Worm (Caenorhabditis elegans) whole organism, young adult: Measurements from ENCODE around the gene Y110A2AR.1.

Experiments
- F22D6.2 ChIP-seq: sonication (generic microtip); optimal IDR thresholded peaks from 2 replicates; lab custom pipeline; 2016; ENCODE audit warnings: mild to moderate bottlenecking, missing genetic modification characterization, missing compliant biosample characterization
- F23B12.7 ChIP-seq: sonication (generic microtip); optimal IDR thresholded peaks from 2 replicates; lab custom pipeline; 2017; ENCODE audit warnings: missing genetic modification characterization, mild to moderate bottlenecking, missing compliant biosample characterization, antibody characterized with exemption, moderate library complexity; ENCODE audit not compliant: insufficient read depth
- F37B4.10 ChIP-seq: fragments of 200-800 bp; sonication (Bioruptor generic); IDR thresholded peaks from 2 replicates; pipeline ENCODE4 v1.3.6; 2022; ENCODE audit warnings: missing genetic modification characterization, missing compliant biosample characterization
- F52B5.7 ChIP-seq: sonication (generic microtip); optimal IDR thresholded peaks from 2 replicates; lab custom pipeline; 2016; ENCODE audit warnings: mild to moderate bottlenecking, missing genetic modification characterization, missing compliant biosample characterization
- T26A5.8 ChIP-seq: sonication (generic microtip); optimal IDR thresholded peaks from 2 replicates; lab custom pipeline; 2016; ENCODE audit warnings: missing genetic modification characterization, missing compliant biosample characterization
- Y53F4B.3 ChIP-seq: fragments of 200-800 bp; sonication (Bioruptor generic); IDR thresholded peaks from 2 replicates; pipeline ENCODE4 v1.3.6; 2022; ENCODE audit warnings: missing genetic modification reagents, missing genetic modification characterization, missing compliant biosample characterization
- Y56A3A.18 ChIP-seq: fragments of 200-800 bp; sonication (Bioruptor generic); IDR thresholded peaks from 2 replicates; pipeline ENCODE4 v1.3.6; 2022; ENCODE audit warnings: missing genetic modification reagents, missing genetic modification characterization, missing compliant biosample characterization
- ZK185.1 ChIP-seq: sonication (generic microtip); optimal IDR thresholded peaks from 2 replicates; lab custom pipeline; 2016; ENCODE audit warnings: mild to moderate bottlenecking, missing genetic modification characterization, missing compliant biosample characterization; ENCODE audit not compliant: poor library complexity, severe bottlenecking
- akir-1 ChIP-seq: fragments of 200-800 bp; sonication (Bioruptor generic); optimal IDR thresholded peaks from 2 replicates; lab custom pipeline; 2018; ENCODE audit warnings: mild to moderate bottlenecking, missing genetic modification characterization, moderate library complexity, missing compliant biosample characterization
- aptf-2 ChIP-seq: fragments of 200-800 bp; sonication (Bioruptor generic); conservative IDR thresholded peaks from 2 replicates; pipeline ENCODE4 v1.3.6; 2022; ENCODE audit warnings: missing genetic modification reagents, missing genetic modification characterization, missing compliant biosample characterization
- athp-1 ChIP-seq: sonication (generic microtip); optimal IDR thresholded peaks from 2 replicates; lab custom pipeline; 2017; ENCODE audit warnings: mild to moderate bottlenecking, missing genetic modification characterization, missing compliant biosample characterization
- attf-3 ChIP-seq: fragments of 200-800 bp; sonication (Bioruptor generic); conservative IDR thresholded peaks from 2 replicates; pipeline ENCODE4 v1.3.6; 2022; ENCODE audit warnings: missing genetic modification reagents, missing genetic modification characterization, missing compliant biosample characterization
- attf-5 ChIP-seq: fragments of 200-800 bp; sonication (Bioruptor generic); optimal IDR thresholded peaks from 2 replicates; lab custom pipeline; 2018; ENCODE audit warnings: mild to moderate bottlenecking, missing genetic modification characterization, missing compliant biosample characterization
- attf-6 ChIP-seq: fragments of 200-800 bp; sonication (Bioruptor generic); IDR thresholded peaks from 2 replicates; pipeline ENCODE4 v1.3.6; 2022; ENCODE audit warnings: missing genetic modification reagents, missing genetic modification characterization, missing compliant biosample characterization
- bed-1 ChIP-seq: fragments of 200-800 bp; sonication (Bioruptor generic); IDR thresholded peaks from 2 replicates; pipeline ENCODE4 v1.3.6; 2022; ENCODE audit warnings: missing genetic modification reagents, missing genetic modification characterization, missing compliant biosample characterization
- ccch-3 ChIP-seq: fragments of 200-800 bp; sonication (Bioruptor generic); optimal IDR thresholded peaks from 2 replicates; lab custom pipeline; 2018; ENCODE audit warnings: mild to moderate bottlenecking, missing genetic modification characterization, missing compliant biosample characterization
- ceh-58 ChIP-seq: fragments of 200-800 bp; sonication (Bioruptor generic); IDR thresholded peaks from 2 replicates; pipeline ENCODE4 v1.3.6; 2022; ENCODE audit warnings: missing genetic modification characterization, missing compliant biosample characterization
- ceh-91 ChIP-seq: fragments of 200-800 bp; sonication (Bioruptor generic); IDR thresholded peaks from 2 replicates; pipeline ENCODE4 v1.3.6; 2022; ENCODE audit warnings: missing genetic modification reagents, missing genetic modification characterization, missing compliant biosample characterization
- dox-1 ChIP-seq: fragments of 200-800 bp; sonication (Bioruptor generic); IDR thresholded peaks from 2 replicates; pipeline ENCODE4 v1.3.6; 2022; ENCODE audit warnings: missing genetic modification reagents, missing genetic modification characterization, missing compliant biosample characterization
- dpff-1 ChIP-seq: sonication (generic microtip); optimal IDR thresholded peaks from 2 replicates; lab custom pipeline; 2017; ENCODE audit warnings: mild to moderate bottlenecking, missing genetic modification characterization, missing compliant biosample characterization
- efl-1 ChIP-seq: fragments of 150-350 bp; optimal IDR thresholded peaks from 2 replicates; lab custom pipeline; 2014; ENCODE audit warnings: missing biosample characterization, missing genetic modification reagents, missing genetic modification characterization
- egl-44 ChIP-seq: fragments of 200-800 bp; sonication (Bioruptor generic); IDR thresholded peaks from 2 replicates; pipeline ENCODE4 v1.3.6; 2022; ENCODE audit warnings: missing genetic modification reagents, missing genetic modification characterization, missing compliant biosample characterization
- gei-17 ChIP-seq: fragments of 200-800 bp; sonication (Bioruptor generic); optimal IDR thresholded peaks from 2 replicates; lab custom pipeline; 2018; ENCODE audit warnings: mild to moderate bottlenecking, missing genetic modification characterization, missing compliant biosample characterization
- him-1 ChIP-seq: sonication (generic microtip); optimal IDR thresholded peaks from 2 replicates; lab custom pipeline; 2016; ENCODE audit warnings: missing genotype, missing genetic modification reagents, missing genetic modification characterization, missing compliant biosample characterization
- hmg-1.2 ChIP-seq: fragments of 200-800 bp; sonication (Bioruptor generic); IDR thresholded peaks from 2 replicates; pipeline ENCODE4 v1.3.6; 2022; ENCODE audit warnings: missing genetic modification reagents, missing genetic modification characterization, missing compliant biosample characterization
- lin-26 ChIP-seq: fragments of 200-800 bp; sonication (Bioruptor generic); IDR thresholded peaks from 2 replicates; pipeline ENCODE4 v1.3.6; 2022; ENCODE audit warnings: missing genetic modification reagents, missing genetic modification characterization, missing compliant biosample characterization
- lin-54 ChIP-seq: fragments of 200-800 bp; sonication (Bioruptor generic); optimal IDR thresholded peaks from 2 replicates; lab custom pipeline; 2018; ENCODE audit warnings: mild to moderate bottlenecking, missing genetic modification characterization, missing compliant biosample characterization
- lsl-1 ChIP-seq: fragments of 200-800 bp; sonication (Bioruptor generic); optimal IDR thresholded peaks from 2 replicates; lab custom pipeline; 2018; ENCODE audit warnings: mild to moderate bottlenecking, missing genetic modification characterization, moderate library complexity, missing compliant biosample characterization
- lsy-27 ChIP-seq: sonication (generic microtip); optimal IDR thresholded peaks from 2 replicates; lab custom pipeline; 2017; ENCODE audit warnings: missing genetic modification characterization, mild to moderate bottlenecking, missing compliant biosample characterization, antibody characterized with exemption, missing genotype, borderline replicate concordance; ENCODE audit not compliant: insufficient read depth
- madf-3 ChIP-seq: fragments of 200-800 bp; sonication (Bioruptor generic); IDR thresholded peaks from 2 replicates; pipeline ENCODE4 v1.3.6; 2022; ENCODE audit warnings: missing genetic modification reagents, missing genetic modification characterization, missing compliant biosample characterization
- madf-6 ChIP-seq: fragments of 200-800 bp; sonication (Bioruptor generic); IDR thresholded peaks from 2 replicates; pipeline ENCODE4 v1.3.6; 2022; ENCODE audit warnings: missing genetic modification reagents, missing genetic modification characterization, missing compliant biosample characterization
- madf-8 ChIP-seq: fragments of 200-800 bp; sonication (Bioruptor generic); conservative IDR thresholded peaks from 2 replicates; pipeline ENCODE4 v1.3.6; 2022; ENCODE audit warnings: missing genetic modification reagents, missing genetic modification characterization, missing compliant biosample characterization
- mel-28 ChIP-seq: sonication (generic microtip); optimal IDR thresholded peaks from 2 replicates; lab custom pipeline; 2016; ENCODE audit warnings: borderline replicate concordance, mild to moderate bottlenecking, missing genetic modification characterization, missing compliant biosample characterization
- mxl-1 ChIP-seq: sonication (generic microtip); optimal IDR thresholded peaks from 2 replicates; lab custom pipeline; 2016; ENCODE audit warnings: missing genetic modification characterization, missing compliant biosample characterization
- pha-4 ChIP-seq: fragments of 150-350 bp; sonication (generic microtip); optimal IDR thresholded peaks from 2 replicates; lab custom pipeline; 2014; ENCODE audit warnings: missing biosample characterization, missing genetic modification reagents, missing genetic modification characterization
- rec-8 ChIP-seq, 2 experiments: sonication (generic microtip); optimal IDR thresholded peaks; 2 replicates each; lab custom pipeline; 2016; ENCODE audit warnings: mild to moderate bottlenecking in 2 of 2, missing genetic modification characterization in 2 of 2, missing genetic modification reagents in 2 of 2, missing genotype in 2 of 2, missing biosample characterization in 1 of 2, missing compliant biosample characterization in 1 of 2, moderate library complexity in 1 of 2
- rpc-1 ChIP-seq, 2 experiments: fragments of 150-350 bp in 1 of 2; sonication (generic microtip) in 1 of 2; optimal IDR thresholded peaks; 2 replicates each; lab custom pipeline; 2014 to 2018; ENCODE audit warnings: missing biosample characterization in 1 of 2, missing genetic modification characterization in 1 of 2, missing genetic modification reagents in 1 of 2, missing genotype in 1 of 2
- sea-2 ChIP-seq: fragments of 200-800 bp; sonication (Bioruptor generic); IDR thresholded peaks from 2 replicates; pipeline ENCODE4 v1.3.6; 2022; ENCODE audit warnings: missing genetic modification characterization, missing compliant biosample characterization
- snpc-1.1 ChIP-seq: sonication (generic microtip); optimal IDR thresholded peaks from 2 replicates; lab custom pipeline; 2017; ENCODE audit warnings: missing genetic modification characterization, mild to moderate bottlenecking, missing compliant biosample characterization, antibody characterized with exemption, moderate library complexity, missing genotype, missing genetic modification reagents; ENCODE audit not compliant: insufficient read depth
- tbp1 ChIP-seq: fragments of 200-800 bp; sonication (Bioruptor generic); optimal IDR thresholded peaks from 2 replicates; lab custom pipeline; 2018; ENCODE audit warnings: mild to moderate bottlenecking, missing genetic modification characterization, missing compliant biosample characterization
- tlf-1 ChIP-seq: fragments of 200-800 bp; sonication (Bioruptor generic); optimal IDR thresholded peaks from 2 replicates; lab custom pipeline; 2018; ENCODE audit warnings: mild to moderate bottlenecking, missing genetic modification characterization, missing compliant biosample characterization
- unc-62 ChIP-seq: fragments of 150-350 bp; optimal IDR thresholded peaks from 2 replicates; lab custom pipeline; 2014; ENCODE audit warnings: missing biosample characterization, missing genetic modification reagents, missing genetic modification characterization
- xnd-1 ChIP-seq: sonication (generic microtip); optimal IDR thresholded peaks from 2 replicates; lab custom pipeline; 2016; ENCODE audit warnings: missing genotype, missing genetic modification reagents, missing genetic modification characterization, missing compliant biosample characterization
- zfh-2 ChIP-seq: fragments of 200-800 bp; sonication (Bioruptor generic); conservative IDR thresholded peaks from 2 replicates; pipeline ENCODE4 v1.3.6; 2022; ENCODE audit warnings: missing genetic modification reagents, missing genetic modification characterization, missing compliant biosample characterization
- zim-3 ChIP-seq: sonication (generic microtip); optimal IDR thresholded peaks from 2 replicates; lab custom pipeline; 2017; ENCODE audit warnings: mild to moderate bottlenecking, missing genetic modification characterization, moderate library complexity, missing compliant biosample characterization
- ztf-25 ChIP-seq: fragments of 200-800 bp; sonication (Bioruptor generic); IDR thresholded peaks from 2 replicates; pipeline ENCODE4 v1.3.6; 2022; ENCODE audit warnings: missing genetic modification reagents, missing genetic modification characterization, missing compliant biosample characterization
- ztf-6 ChIP-seq: fragments of 200-800 bp; sonication (Bioruptor generic); IDR thresholded peaks from 2 replicates; pipeline ENCODE4 v1.3.6; 2022; ENCODE audit warnings: missing genetic modification reagents, missing genetic modification characterization, missing compliant biosample characterization

Y110A2AR.1 gene

ce11 chrII:2919074-2919857 lies at the start of gene Y110A2AR.1, which contains the start of gene ncap-1:
TSS of gene Y110A2AR.1 (plus strand) at chrII:2919710.
TSS of gene ncap-1 (minus strand) at chrII:2919314.
- peak; percentile 100 for TF ChIP-seq lsl-1 (GFP tag; lab: Kevin White, UChicago)
- TF ChIP-seq him-1 (tag; lab: Kevin White, UChicago) = no peak
- TF ChIP-seq madf-3 (GFP tag; lab: Robert Waterston, UW) = no peak
- TF ChIP-seq athp-1 (tag; lab: Kevin White, UChicago) = peak; percentile 16
- no peak for TF ChIP-seq Y53F4B.3 (GFP tag; lab: Robert Waterston, UW)
- no peak for TF ChIP-seq mxl-1 (tag; lab: Kevin White, UChicago)
- TF ChIP-seq rpc-1 (optimal IDR thresholded peaks at IDR 0.05; lab: Kevin White, UChicago) = no peak
- no peak for TF ChIP-seq rpc-1 (tag; optimal IDR thresholded peaks at IDR 0.05; lab: Kevin White, UChicago)
- TF ChIP-seq unc-62 = no peak
- TF ChIP-seq xnd-1 (tag; lab: Kevin White, UChicago) = peak; percentile 98
- TF ChIP-seq bed-1 = no peak
- TF ChIP-seq ceh-58 = no peak
- no peak for TF ChIP-seq akir-1
- peak; percentile 28 for TF ChIP-seq tbp1 (GFP tag; lab: Kevin White, UChicago)
- peak; percentile 87 for TF ChIP-seq ceh-91 (GFP tag; lab: Robert Waterston, UW)
- no peak for TF ChIP-seq attf-5 (GFP tag; lab: Kevin White, UChicago)
- TF ChIP-seq F37B4.10 (GFP tag; lab: Robert Waterston, UW) = no peak
- TF ChIP-seq tlf-1 = no peak
- no peak for TF ChIP-seq ZK185.1 (tag; lab: Kevin White, UChicago)
- TF ChIP-seq T26A5.8 (tag; lab: Kevin White, UChicago) = no peak
- no peak for TF ChIP-seq F22D6.2 (tag; lab: Kevin White, UChicago)
- no peak for TF ChIP-seq ccch-3
- peak; percentile 87 for TF ChIP-seq efl-1 (GFP tag; lab: Kevin White, UChicago)
- peak; percentile 80 for TF ChIP-seq madf-8 (GFP tag; lab: Robert Waterston, UW)
- TF ChIP-seq lsy-27 (tag; lab: Kevin White, UChicago) = no peak
- TF ChIP-seq F23B12.7 (tag; lab: Kevin White, UChicago) = no peak
- TF ChIP-seq ztf-6 = no peak
- TF ChIP-seq dpff-1 (tag; lab: Kevin White, UChicago) = no peak
- peak; percentile 93 for TF ChIP-seq madf-6 (GFP tag; lab: Robert Waterston, UW)
- TF ChIP-seq aptf-2 (GFP tag; lab: Robert Waterston, UW) = no peak
- no peak for TF ChIP-seq Y56A3A.18 (GFP tag; lab: Robert Waterston, UW)
- no peak for TF ChIP-seq ztf-25 (GFP tag; lab: Robert Waterston, UW)
- TF ChIP-seq pha-4 (tag; lab: Kevin White, UChicago) = no peak
- TF ChIP-seq zim-3 (tag; lab: Kevin White, UChicago) = no peak
- no peak for TF ChIP-seq egl-44 (GFP tag; lab: Robert Waterston, UW)
- no peak for TF ChIP-seq rec-8 (tag; optimal IDR thresholded peaks at IDR 0.05; lab: Kevin White, UChicago)
- TF ChIP-seq hmg-1.2 (GFP tag; lab: Robert Waterston, UW) = peak; percentile 25; the same call in 1 of the 2 replicates
- TF ChIP-seq mel-28 (tag; lab: Kevin White, UChicago) = no peak
- TF ChIP-seq sea-2 (GFP tag; lab: Robert Waterston, UW) = no peak
- no peak for TF ChIP-seq dox-1 (GFP tag; lab: Robert Waterston, UW)
- TF ChIP-seq attf-6 (GFP tag; lab: Robert Waterston, UW) = no peak
- TF ChIP-seq zfh-2 = no peak
- TF ChIP-seq attf-3 (GFP tag; lab: Robert Waterston, UW) = no peak
- no peak for TF ChIP-seq lin-26 (GFP tag; lab: Robert Waterston, UW)
- TF ChIP-seq gei-17 (GFP tag; lab: Kevin White, UChicago) = no peak
- no peak for TF ChIP-seq F52B5.7 (tag; lab: Kevin White, UChicago)
- TF ChIP-seq lin-54 (GFP tag; lab: Kevin White, UChicago) = peak; percentile 58
- peak; percentile 4 for TF ChIP-seq snpc-1.1 (tag; lab: Kevin White, UChicago)
